Fruit fly (Drosophila melanogaster) whole organism, embryonic: Measurements from ENCODE around the gene mib2.
A peak's percentile ranks its signal among the peaks of the same experiment; 100 is the strongest.

Experiments
- Adf1 ChIP-seq: fragments of 200-800 bp; sonication (Bioruptor generic); IDR thresholded peaks from 2 replicates; pipeline ENCODE4 v1.3.6; 2022; ENCODE audit warnings: missing biosample characterization, missing genetic modification characterization
- CG10565 ChIP-seq: fragments of 200-800 bp; sonication (Bioruptor generic); optimal IDR thresholded peaks from 3 replicates; lab custom pipeline; 2016; ENCODE audit warnings: missing biosample characterization, mild to moderate bottlenecking, missing genetic modification characterization
- CG11504 ChIP-seq: fragments of 200-800 bp; sonication (Bioruptor generic); optimal IDR thresholded peaks from 3 replicates; lab custom pipeline; 2019; ENCODE audit warnings: missing biosample characterization, mild to moderate bottlenecking, missing genetic modification characterization, moderate library complexity
- CG13424 ChIP-seq: fragments of 200-800 bp; sonication (Bioruptor generic); optimal IDR thresholded peaks from 2 replicates; lab custom pipeline; 2019; ENCODE audit warnings: missing biosample characterization, mild to moderate bottlenecking, missing genetic modification characterization, moderate library complexity
- CG14014 ChIP-seq: fragments of 200-800 bp; sonication (Bioruptor generic); IDR thresholded peaks from 2 replicates; pipeline ENCODE4 v1.3.6; 2022; ENCODE audit warnings: missing biosample characterization, missing genetic modification characterization
- CG15073 ChIP-seq: fragments of 200-800 bp; sonication (Bioruptor generic); optimal IDR thresholded peaks from 2 replicates; lab custom pipeline; 2016; ENCODE audit warnings: missing biosample characterization, missing genetic modification characterization
- CG15696 ChIP-seq: fragments of 200-800 bp; sonication (Bioruptor generic); optimal IDR thresholded peaks from 2 replicates; lab custom pipeline; 2019; ENCODE audit warnings: missing biosample characterization, mild to moderate bottlenecking, missing genetic modification characterization, moderate library complexity
- CG17328 ChIP-seq: fragments of 200-800 bp; sonication (Bioruptor generic); IDR thresholded peaks from 2 replicates; pipeline ENCODE4 v1.3.6; 2022; ENCODE audit warnings: missing biosample characterization, missing genetic modification characterization
- CG17361 ChIP-seq: fragments of 200-800 bp; sonication (Bioruptor generic); IDR thresholded peaks from 3 replicates; pipeline ENCODE4 v1.3.6; 2022; ENCODE audit warnings: missing biosample characterization, missing genetic modification characterization
- CG17612 ChIP-seq: fragments of 200-800 bp; sonication (Bioruptor generic); IDR thresholded peaks from 2 replicates; pipeline ENCODE4 v1.3.6; 2022; ENCODE audit warnings: missing biosample characterization, missing genetic modification characterization
- CG2129 ChIP-seq: fragments of 200-800 bp; sonication (Bioruptor generic); IDR thresholded peaks from 2 replicates; pipeline ENCODE4 v1.3.6; 2022; ENCODE audit warnings: missing biosample characterization, missing genetic modification characterization; ENCODE audit not compliant: partially characterized antibody
- CG31441 ChIP-seq: fragments of 200-800 bp; sonication (Bioruptor generic); IDR thresholded peaks from 2 replicates; pipeline ENCODE4 v1.3.6; 2022; ENCODE audit warnings: missing biosample characterization, missing genetic modification characterization
- CG4328 ChIP-seq: fragments of 200-800 bp; sonication (Bioruptor generic); optimal IDR thresholded peaks from 3 replicates; lab custom pipeline; 2017; ENCODE audit warnings: missing biosample characterization, missing genetic modification reagents, missing genetic modification characterization
- CG4820 ChIP-seq: fragments of 200-800 bp; sonication (Bioruptor generic); optimal IDR thresholded peaks from 3 replicates; lab custom pipeline; 2016; ENCODE audit warnings: missing biosample characterization, missing genetic modification characterization
- CG7786 ChIP-seq: fragments of 200-800 bp; sonication (Bioruptor generic); optimal IDR thresholded peaks from 2 replicates; lab custom pipeline; 2016; ENCODE audit warnings: missing biosample characterization, missing genetic modification characterization
- CG8359 ChIP-seq: fragments of 200-800 bp; sonication (Bioruptor generic); optimal IDR thresholded peaks from 2 replicates; lab custom pipeline; 2017; ENCODE audit warnings: missing biosample characterization, mild to moderate bottlenecking, missing genetic modification characterization, borderline replicate concordance
- CG8478 ChIP-seq: fragments of >200 bp; optimal IDR thresholded peaks from 2 replicates; lab custom pipeline; 2018
- CG9817 ChIP-seq: fragments of 200-800 bp; sonication (Bioruptor generic); optimal IDR thresholded peaks from 2 replicates; lab custom pipeline; 2018; ENCODE audit warnings: missing biosample characterization, mild to moderate bottlenecking, missing genetic modification characterization, moderate library complexity
- D19A ChIP-seq: fragments of 200-800 bp; optimal IDR thresholded peaks from 3 replicates; lab custom pipeline; 2019; ENCODE audit warnings: missing biosample characterization, mild to moderate bottlenecking, missing genetic modification characterization, moderate library complexity
- D19B ChIP-seq: fragments of 200-800 bp; sonication (Bioruptor generic); optimal IDR thresholded peaks from 2 replicates; lab custom pipeline; 2017; ENCODE audit warnings: missing biosample characterization, mild to moderate bottlenecking, missing genetic modification characterization
- E2f1 ChIP-seq: fragments of 200-800 bp; sonication (Bioruptor generic); IDR thresholded peaks from 2 replicates; pipeline ENCODE4 v1.3.6; 2022; ENCODE audit warnings: missing biosample characterization, missing genetic modification characterization
- Ets65A ChIP-seq: fragments of 200-800 bp; sonication (Bioruptor generic); peaks from one replicate; lab custom pipeline; 2016; ENCODE audit warnings: missing biosample characterization, missing genetic modification characterization
- Hr39 ChIP-seq: fragments of >200 bp; optimal IDR thresholded peaks from 2 replicates; lab custom pipeline; 2017
- Mes4 ChIP-seq: fragments of 200-800 bp; sonication (Bioruptor generic); optimal IDR thresholded peaks from 2 replicates; lab custom pipeline; 2016; ENCODE audit warnings: missing biosample characterization, missing genetic modification characterization
- Pdp1 ChIP-seq, 2 experiments: fragments of 200-800 bp; sonication (Bioruptor generic); optimal IDR thresholded peaks; 3 replicates each; lab custom pipeline; 2016; ENCODE audit warnings: missing biosample characterization in 2 of 2, missing genetic modification characterization in 2 of 2, mild to moderate bottlenecking in 1 of 2, moderate library complexity in 1 of 2
- Rx ChIP-seq: fragments of 200-800 bp; sonication (Bioruptor generic); IDR thresholded peaks from 2 replicates; pipeline ENCODE4 v1.3.6; 2022; ENCODE audit warnings: missing biosample characterization, missing genetic modification characterization
- Sin3A ChIP-seq: fragments of >200 bp; optimal IDR thresholded peaks from 2 replicates; lab custom pipeline; 2018
- Tbp ChIP-seq: fragments of >200 bp; optimal IDR thresholded peaks from 2 replicates; lab custom pipeline; 2018; ENCODE audit warnings: missing biosample characterization, missing genetic modification characterization
- ac ChIP-seq: fragments of 200-800 bp; sonication (Bioruptor generic); optimal IDR thresholded peaks from 3 replicates; lab custom pipeline; 2017; ENCODE audit warnings: missing biosample characterization, mild to moderate bottlenecking, missing genetic modification characterization
- ap ChIP-seq: fragments of 200-800 bp; sonication (Bioruptor generic); IDR thresholded peaks from 2 replicates; pipeline ENCODE4 v1.3.6; 2022; ENCODE audit warnings: missing biosample characterization, missing genetic modification characterization
- bab2 ChIP-seq: fragments of 200-800 bp; sonication (Bioruptor generic); optimal IDR thresholded peaks from 2 replicates; lab custom pipeline; 2016; ENCODE audit warnings: missing biosample characterization, missing genetic modification characterization
- chif ChIP-seq, 2 experiments: fragments of 200-800 bp; sonication (Bioruptor generic); optimal IDR thresholded peaks; 3 replicates each; lab custom pipeline; 2016; ENCODE audit warnings: missing biosample characterization in 2 of 2, missing genetic modification characterization in 2 of 2
- chn ChIP-seq: fragments of 200-800 bp; sonication (Bioruptor generic); optimal IDR thresholded peaks from 2 replicates; lab custom pipeline; 2016; ENCODE audit warnings: missing biosample characterization, missing genetic modification characterization
- crc ChIP-seq: fragments of 200-800 bp; sonication (Bioruptor generic); optimal IDR thresholded peaks from 2 replicates; lab custom pipeline; 2016; ENCODE audit warnings: missing biosample characterization, missing genetic modification characterization
- dmrt99B ChIP-seq: fragments of 200-800 bp; sonication (Bioruptor generic); optimal IDR thresholded peaks from 2 replicates; lab custom pipeline; 2018; ENCODE audit warnings: missing biosample characterization, mild to moderate bottlenecking, missing genetic modification characterization, moderate library complexity
- fd96Cb ChIP-seq: fragments of 200-800 bp; sonication (Bioruptor generic); optimal IDR thresholded peaks from 2 replicates; lab custom pipeline; 2018; ENCODE audit warnings: missing biosample characterization, mild to moderate bottlenecking, missing genetic modification characterization, moderate library complexity
- gro ChIP-seq: fragments of 200-800 bp; sonication (Bioruptor generic); optimal IDR thresholded peaks from 2 replicates; lab custom pipeline; 2016; ENCODE audit warnings: missing biosample characterization, missing genetic modification characterization
- hkb ChIP-seq, 2 experiments: fragments of 200-800 bp in 1 of 2; fragments of >200 bp in 1 of 2; sonication (Bioruptor generic) in 1 of 2; IDR thresholded peaks in 1 of 2; optimal IDR thresholded peaks in 1 of 2; 2 replicates each; pipeline versions ENCODE4 v1.3.6 to Lab custom; 2017 to 2022; ENCODE audit warnings: missing biosample characterization in 1 of 2, missing genetic modification characterization in 1 of 2
- ind ChIP-seq: fragments of 200-800 bp; sonication (Bioruptor generic); optimal IDR thresholded peaks from 3 replicates; lab custom pipeline; 2016; ENCODE audit warnings: missing biosample characterization, missing genetic modification characterization
- jigr1 ChIP-seq: fragments of 200-800 bp; sonication (Bioruptor generic); IDR thresholded peaks from 3 replicates; pipeline ENCODE4 v1.3.6; 2022; ENCODE audit warnings: missing biosample characterization, missing genetic modification characterization
- kah ChIP-seq: fragments of 200-800 bp; sonication (Bioruptor generic); optimal IDR thresholded peaks from 2 replicates; lab custom pipeline; 2018; ENCODE audit warnings: missing biosample characterization, mild to moderate bottlenecking, missing genetic modification characterization
- kni ChIP-seq: fragments of 200-800 bp; sonication (Bioruptor generic); optimal IDR thresholded peaks from 3 replicates; lab custom pipeline; 2017; ENCODE audit warnings: mild to moderate bottlenecking, missing biosample characterization, missing genetic modification reagents, missing genetic modification characterization
- onecut ChIP-seq: fragments of 200-800 bp; sonication (Bioruptor generic); IDR thresholded peaks from 2 replicates; pipeline ENCODE4 v1.3.6; 2022; ENCODE audit warnings: missing biosample characterization, missing genetic modification characterization
- pros ChIP-seq: fragments of 200-800 bp; sonication (Bioruptor generic); optimal IDR thresholded peaks from 3 replicates; lab custom pipeline; 2019; ENCODE audit warnings: missing biosample characterization, mild to moderate bottlenecking, missing genetic modification characterization, moderate library complexity
- rib ChIP-seq: fragments of 200-800 bp; sonication (Bioruptor generic); IDR thresholded peaks from 2 replicates; pipeline ENCODE4 v1.3.6; 2022; ENCODE audit warnings: missing biosample characterization, missing genetic modification characterization
- sens ChIP-seq: fragments of 200-800 bp; sonication (Bioruptor generic); peaks from one replicate; lab custom pipeline; 2016; ENCODE audit warnings: missing biosample characterization, missing genetic modification characterization
- sim ChIP-seq: fragments of 200-800 bp; sonication (Bioruptor generic); IDR thresholded peaks from 2 replicates; pipeline ENCODE4 v1.3.6; 2022; ENCODE audit warnings: missing biosample characterization, missing genetic modification characterization
- sna ChIP-seq: fragments of 200-800 bp; sonication (Bioruptor generic); IDR thresholded peaks from 2 replicates; pipeline ENCODE4 v1.3.6; 2022; ENCODE audit warnings: missing biosample characterization, missing genetic modification characterization; ENCODE audit not compliant: partially characterized antibody
- sr ChIP-seq: fragments of 200-800 bp; sonication (Bioruptor generic); IDR thresholded peaks from 3 replicates; pipeline ENCODE4 v1.3.6; 2022; ENCODE audit warnings: missing biosample characterization, missing genetic modification characterization
- tap ChIP-seq: fragments of 200-800 bp; optimal IDR thresholded peaks from 3 replicates; lab custom pipeline; 2019; ENCODE audit warnings: missing biosample characterization, mild to moderate bottlenecking, missing genetic modification characterization, moderate library complexity
- tio ChIP-seq: fragments of 200-800 bp; sonication (Bioruptor generic); optimal IDR thresholded peaks from 2 replicates; lab custom pipeline; 2017; ENCODE audit warnings: missing biosample characterization, missing genetic modification characterization, inconsistent platforms
- wek ChIP-seq: fragments of 200-800 bp; sonication (Bioruptor generic); optimal IDR thresholded peaks from 3 replicates; lab custom pipeline; 2018; ENCODE audit warnings: missing biosample characterization, mild to moderate bottlenecking, missing genetic modification characterization, moderate library complexity
- zfh1 ChIP-seq: fragments of 200-800 bp; sonication (Bioruptor generic); IDR thresholded peaks from 3 replicates; pipeline ENCODE4 v1.3.6; 2022; ENCODE audit warnings: missing biosample characterization, missing genetic modification characterization

The mib2 gene

dm6 chr2L:19048912-19049311 lies 14.7 kb downstream of the mib2 start, which contains the start of gene CG10470 (continued):
- TF ChIP-seq gro (GFP tag; lab: Kevin White, UChicago): no peak
- no peak for TF ChIP-seq Ets65A
- TF ChIP-seq sna (GFP tag; lab: Robert Waterston, UW): peak; percentile 70
- no peak for TF ChIP-seq fd96Cb (tag; lab: Kevin White, UChicago)
- TF ChIP-seq crc (GFP tag; lab: Kevin White, UChicago): no peak
- no peak for TF ChIP-seq CG4328
- no peak for TF ChIP-seq pros (GFP tag; lab: Kevin White, UChicago)
- no peak for TF ChIP-seq sim (GFP tag; lab: Robert Waterston, UW)
- TF ChIP-seq CG13424 (tag; lab: Kevin White, UChicago): peak; percentile 19
- TF ChIP-seq chn (GFP tag; lab: Kevin White, UChicago): no peak
- no peak for TF ChIP-seq hkb (optimal IDR thresholded peaks at IDR 0.05; lab: Kevin White, UChicago)
- no peak for TF ChIP-seq hkb (GFP tag; IDR thresholded peaks at IDR 0.05; lab: Robert Waterston, UW)
- no peak for TF ChIP-seq ac
- TF ChIP-seq onecut (GFP tag; lab: Robert Waterston, UW): peak; percentile 20; the same call in 1 of the 2 replicates
- no peak for TF ChIP-seq CG4820 (GFP tag; lab: Kevin White, UChicago)
- peak; percentile 96 for TF ChIP-seq wek (GFP tag; lab: Kevin White, UChicago)
- no peak for TF ChIP-seq chif (GFP tag; optimal IDR thresholded peaks at IDR 0.05; lab: Kevin White, UChicago)
- TF ChIP-seq CG15073 (GFP tag; lab: Kevin White, UChicago): no peak
- no peak for TF ChIP-seq Rx (GFP tag; lab: Robert Waterston, UW)
- no peak for TF ChIP-seq Hr39 (lab: Kevin White, UChicago)
- peak in 1 of 2 experiments; percentile 49 for TF ChIP-seq Pdp1 (GFP tag; optimal IDR thresholded peaks at IDR 0.05; lab: Kevin White, UChicago)
- TF ChIP-seq sens: peak; percentile 87
- TF ChIP-seq CG8478: no peak
- TF ChIP-seq ap (GFP tag; lab: Robert Waterston, UW): no peak
- no peak for TF ChIP-seq CG15696
- TF ChIP-seq CG17328 (GFP tag; lab: Robert Waterston, UW): no peak
- peak; percentile 55 for TF ChIP-seq CG11504 (tag; lab: Kevin White, UChicago)
- TF ChIP-seq rib (GFP tag; lab: Robert Waterston, UW): no peak
- no peak for TF ChIP-seq tio (GFP tag; lab: Kevin White, UChicago)
- no peak for TF ChIP-seq jigr1 (GFP tag; lab: Robert Waterston, UW)
- TF ChIP-seq CG8359 (GFP tag; lab: Kevin White, UChicago): no peak
- TF ChIP-seq CG17612 (GFP tag; lab: Robert Waterston, UW): no peak
- no peak for TF ChIP-seq kni
- TF ChIP-seq kah (GFP tag; lab: Kevin White, UChicago): no peak
- TF ChIP-seq CG14014: no peak
- no peak for TF ChIP-seq zfh1
- TF ChIP-seq sr: no peak
- TF ChIP-seq CG31441: peak; percentile 34; the same call in 1 of the 2 replicates
- no peak for TF ChIP-seq bab2 (GFP tag; lab: Kevin White, UChicago)
- TF ChIP-seq CG9817 (tag; lab: Kevin White, UChicago): no peak
- no peak for TF ChIP-seq CG10565
- TF ChIP-seq E2f1 (GFP tag; lab: Robert Waterston, UW): no peak
- no peak for TF ChIP-seq ind (GFP tag; lab: Kevin White, UChicago)
- peak; percentile 50 for TF ChIP-seq CG2129 (GFP tag; lab: Robert Waterston, UW)
- peak; percentile 23 for TF ChIP-seq dmrt99B (tag; lab: Kevin White, UChicago)
- no peak for TF ChIP-seq Mes4 (GFP tag; lab: Kevin White, UChicago)
- TF ChIP-seq tap: no peak
- TF ChIP-seq Sin3A (lab: Kevin White, UChicago): no peak
- TF ChIP-seq Tbp: no peak
- no peak for TF ChIP-seq D19B
- peak; percentile 41; the same call in 2 of the 3 replicates for TF ChIP-seq CG17361 (GFP tag; lab: Robert Waterston, UW)
- peak; percentile 36 for TF ChIP-seq D19A (tag; lab: Kevin White, UChicago)
- no peak for TF ChIP-seq CG7786
- no peak for TF ChIP-seq Adf1 (GFP tag; lab: Robert Waterston, UW)
